Worm (Caenorhabditis elegans) whole organism, L4 larva: ENCODE results near the gene lir-3.

Experiments used
- D1046.2 ChIP-seq: fragments of 200-800 bp; sonication (Bioruptor generic); IDR thresholded peaks from 2 replicates; pipeline ENCODE4 v1.3.6; 2022; ENCODE audit warnings: missing genetic modification characterization, missing compliant biosample characterization
- F26F4.8 ChIP-seq: fragments of 200-800 bp; sonication (Bioruptor generic); conservative IDR thresholded peaks from 2 replicates; pipeline ENCODE4 v1.3.6; 2022; ENCODE audit warnings: missing genetic modification characterization, missing compliant biosample characterization
- F44E2.7 ChIP-seq: fragments of 200-800 bp; sonication (Bioruptor generic); IDR thresholded peaks from 2 replicates; pipeline ENCODE4 v2.1.2; 2022; ENCODE audit warnings: missing genetic modification characterization, missing compliant biosample characterization
- F49E8.2 ChIP-seq: sonication (generic microtip); optimal IDR thresholded peaks from 2 replicates; lab custom pipeline; 2016; ENCODE audit warnings: missing compliant biosample characterization, mild to moderate bottlenecking, missing genetic modification characterization, borderline replicate concordance
- T20F7.1 ChIP-seq: fragments of 200-800 bp; sonication (Bioruptor generic); optimal IDR thresholded peaks from 2 replicates; lab custom pipeline; 2018; ENCODE audit warnings: mild to moderate bottlenecking, missing genetic modification characterization, missing compliant biosample characterization
- T26A8.4 ChIP-seq: fragments of 200-800 bp; sonication (Bioruptor generic); IDR thresholded peaks from 2 replicates; pipeline ENCODE4 v1.3.6; 2022; ENCODE audit warnings: missing genetic modification characterization, missing compliant biosample characterization
- Y105C5A.15 ChIP-seq: fragments of 200-800 bp; sonication (Bioruptor generic); IDR thresholded peaks from 2 replicates; pipeline ENCODE4 v1.3.6; 2022; ENCODE audit warnings: missing genetic modification characterization, missing compliant biosample characterization
- Y75B8A.6 ChIP-seq: fragments of 200-800 bp; sonication (Bioruptor generic); IDR thresholded peaks from 2 replicates; pipeline ENCODE4 v1.3.6; 2022; ENCODE audit warnings: missing genetic modification reagents, missing genetic modification characterization, missing compliant biosample characterization
- ZK546.5 ChIP-seq, 2 experiments: sonication (generic microtip); optimal IDR thresholded peaks; 2 replicates each; lab custom pipeline; 2017; ENCODE audit warnings: missing biosample characterization in 2 of 2, missing genetic modification characterization in 2 of 2
- aha-1 ChIP-seq: fragments of 150-350 bp; peaks from one replicate; lab custom pipeline; 2014; ENCODE audit warnings: missing biosample characterization, missing genetic modification characterization
- arid-1 ChIP-seq: fragments of 200-800 bp; sonication (Bioruptor generic); conservative IDR thresholded peaks from 2 replicates; pipeline ENCODE4 v1.3.6; 2022; ENCODE audit warnings: missing genetic modification reagents, missing genetic modification characterization, missing compliant biosample characterization
- attf-4 ChIP-seq: sonication (generic microtip); optimal IDR thresholded peaks from 3 replicates; lab custom pipeline; 2017; ENCODE audit warnings: missing biosample characterization, missing genetic modification characterization
- ceh-28 ChIP-seq: fragments of 150-350 bp; optimal IDR thresholded peaks from 2 replicates; lab custom pipeline; 2014; ENCODE audit warnings: missing biosample characterization, missing genetic modification reagents, missing genetic modification characterization
- cey-2 ChIP-seq: sonication (generic microtip); optimal IDR thresholded peaks from 3 replicates; lab custom pipeline; 2017; ENCODE audit warnings: missing genetic modification characterization, mild to moderate bottlenecking, missing compliant biosample characterization, antibody characterized with exemption, borderline replicate concordance; ENCODE audit not compliant: insufficient read depth
- ctbp-1 ChIP-seq: fragments of 200-800 bp; sonication (Bioruptor generic); IDR thresholded peaks from 2 replicates; pipeline ENCODE4 v1.3.6; 2022; ENCODE audit warnings: missing genetic modification reagents, missing genetic modification characterization, missing compliant biosample characterization
- daf-16 ChIP-seq, 3 experiments: sonication (generic microtip); optimal IDR thresholded peaks; 2 replicates each; lab custom pipeline; 2016 to 2017; ENCODE audit warnings: missing genetic modification characterization in 3 of 3, missing genetic modification reagents in 3 of 3, mild to moderate bottlenecking in 2 of 3, missing compliant biosample characterization in 2 of 3, missing biosample characterization in 1 of 3, moderate library complexity in 1 of 3
- daf-8 ChIP-seq: fragments of 200-800 bp; sonication (Bioruptor generic); IDR thresholded peaks from 2 replicates; pipeline ENCODE4 v1.3.6; 2022; ENCODE audit warnings: missing genetic modification characterization, missing compliant biosample characterization
- dve-1 ChIP-seq: sonication (generic microtip); optimal IDR thresholded peaks from 2 replicates; lab custom pipeline; 2017; ENCODE audit warnings: antibody characterized with exemption, mild to moderate bottlenecking, missing genetic modification characterization, missing compliant biosample characterization; ENCODE audit not compliant: insufficient read depth
- fos-1 ChIP-seq: fragments of 150-350 bp; optimal IDR thresholded peaks from 2 replicates; lab custom pipeline; 2014; ENCODE audit warnings: missing biosample characterization, missing genetic modification characterization
- hlh-11 ChIP-seq: fragments of 200-800 bp; sonication (Bioruptor generic); optimal IDR thresholded peaks from 2 replicates; lab custom pipeline; 2018; ENCODE audit warnings: mild to moderate bottlenecking, missing genetic modification characterization, missing compliant biosample characterization
- jun-1 ChIP-seq: fragments of 150-350 bp; optimal IDR thresholded peaks from 2 replicates; lab custom pipeline; 2014; ENCODE audit warnings: missing biosample characterization, missing genetic modification reagents, missing genetic modification characterization
- lin-1 ChIP-seq: fragments of 200-800 bp; sonication (Bioruptor generic); IDR thresholded peaks from 2 replicates; pipeline ENCODE4 v1.3.6; 2022; ENCODE audit warnings: missing genetic modification reagents, missing genetic modification characterization, missing compliant biosample characterization
- lin-38 ChIP-seq: fragments of 200-800 bp; sonication (Bioruptor generic); IDR thresholded peaks from 2 replicates; pipeline ENCODE4 v1.3.6; 2022; ENCODE audit warnings: missing genetic modification reagents, missing genetic modification characterization, missing compliant biosample characterization
- lin-39 ChIP-seq: fragments of 150-350 bp; optimal IDR thresholded peaks from 2 replicates; lab custom pipeline; 2014; ENCODE audit warnings: missing biosample characterization, missing genetic modification reagents, missing genetic modification characterization
- lsy-2 ChIP-seq, 2 experiments: fragments of 150-350 bp in 1 of 2; sonication (generic microtip) in 1 of 2; optimal IDR thresholded peaks; 2 replicates each; lab custom pipeline; 2014 to 2017; ENCODE audit warnings: missing biosample characterization in 2 of 2, missing genetic modification characterization in 2 of 2
- madf-9 ChIP-seq: fragments of 200-800 bp; sonication (Bioruptor generic); conservative IDR thresholded peaks from 2 replicates; pipeline ENCODE4 v1.3.6; 2022; ENCODE audit warnings: missing genetic modification reagents, missing genetic modification characterization, missing compliant biosample characterization
- mdt-29 ChIP-seq: fragments of 200-800 bp; sonication (Bioruptor generic); IDR thresholded peaks from 2 replicates; pipeline ENCODE4 v1.3.6; 2022; ENCODE audit warnings: missing genetic modification reagents, missing genetic modification characterization, missing compliant biosample characterization
- mep-1 ChIP-seq: fragments of 150-350 bp; sonication (generic microtip); optimal IDR thresholded peaks from 3 replicates; lab custom pipeline; 2014; ENCODE audit warnings: missing biosample characterization, missing genetic modification characterization
- mes-2 ChIP-seq: sonication (generic microtip); optimal IDR thresholded peaks from 2 replicates; lab custom pipeline; 2016; ENCODE audit warnings: missing genotype, mild to moderate bottlenecking, missing genetic modification characterization, missing compliant biosample characterization; ENCODE audit not compliant: poor library complexity, severe bottlenecking
- mxl-2 ChIP-seq: fragments of 200-800 bp; sonication (Bioruptor generic); conservative IDR thresholded peaks from 2 replicates; pipeline ENCODE4 v1.3.6; 2022; ENCODE audit warnings: missing genetic modification reagents, missing genetic modification characterization, missing compliant biosample characterization
- nhr-10 ChIP-seq: fragments of 150-350 bp; optimal IDR thresholded peaks from 2 replicates; lab custom pipeline; 2014; ENCODE audit warnings: missing biosample characterization, missing genetic modification characterization
- nhr-102 ChIP-seq: sonication (generic microtip); optimal IDR thresholded peaks from 2 replicates; lab custom pipeline; 2016; ENCODE audit warnings: mild to moderate bottlenecking, missing genetic modification characterization, moderate library complexity, missing compliant biosample characterization
- nhr-11 ChIP-seq: fragments of 150-350 bp; optimal IDR thresholded peaks from 2 replicates; lab custom pipeline; 2014; ENCODE audit warnings: missing biosample characterization, missing genetic modification characterization
- nhr-28 ChIP-seq: fragments of 150-350 bp; optimal IDR thresholded peaks from 2 replicates; lab custom pipeline; 2014; ENCODE audit warnings: missing biosample characterization, missing genetic modification characterization
- nhr-41 ChIP-seq: fragments of 200-800 bp; sonication (Bioruptor generic); IDR thresholded peaks from 2 replicates; pipeline ENCODE4 v1.3.6; 2022; ENCODE audit warnings: missing genetic modification reagents, missing genetic modification characterization, missing compliant biosample characterization
- nhr-42 ChIP-seq: fragments of 200-800 bp; sonication (Bioruptor generic); IDR thresholded peaks from 2 replicates; pipeline ENCODE4 v1.3.6; 2022; ENCODE audit warnings: missing genetic modification characterization, missing compliant biosample characterization
- nhr-48 ChIP-seq: sonication (generic microtip); optimal IDR thresholded peaks from 2 replicates; lab custom pipeline; 2016; ENCODE audit warnings: mild to moderate bottlenecking, missing genetic modification characterization, missing compliant biosample characterization
- nhr-76 ChIP-seq: fragments of 150-350 bp; optimal IDR thresholded peaks from 2 replicates; lab custom pipeline; 2014; ENCODE audit warnings: missing biosample characterization, missing genetic modification characterization
- nhr-77 ChIP-seq: fragments of 150-350 bp; optimal IDR thresholded peaks from 2 replicates; lab custom pipeline; 2014; ENCODE audit warnings: missing biosample characterization, missing genetic modification characterization
- php-3 ChIP-seq: fragments of 200-800 bp; sonication (Bioruptor generic); IDR thresholded peaks from 2 replicates; pipeline ENCODE4 v1.3.6; 2022; ENCODE audit warnings: missing genetic modification reagents, missing genetic modification characterization, missing compliant biosample characterization
- saeg-2 ChIP-seq: fragments of 200-800 bp; sonication (Bioruptor generic); IDR thresholded peaks from 2 replicates; pipeline ENCODE4 v1.3.6; 2022; ENCODE audit warnings: missing genetic modification reagents, missing genetic modification characterization, missing compliant biosample characterization
- sdz-12 ChIP-seq: fragments of 200-800 bp; sonication (Bioruptor generic); optimal IDR thresholded peaks from 2 replicates; lab custom pipeline; 2018; ENCODE audit warnings: mild to moderate bottlenecking, missing genetic modification characterization, missing compliant biosample characterization
- snpc-1.2 ChIP-seq: fragments of 200-800 bp; sonication (Bioruptor generic); IDR thresholded peaks from 2 replicates; pipeline ENCODE4 v1.3.6; 2022; ENCODE audit warnings: missing genetic modification reagents, missing genetic modification characterization, missing compliant biosample characterization
- snpc-4 ChIP-seq: fragments of 150-350 bp; optimal IDR thresholded peaks from 2 replicates; lab custom pipeline; 2014; ENCODE audit warnings: missing biosample characterization, missing genetic modification characterization
- tra-1 ChIP-seq: fragments of 200-800 bp; sonication (Bioruptor generic); IDR thresholded peaks from 2 replicates; pipeline ENCODE4 v1.3.6; 2022; ENCODE audit warnings: missing genetic modification reagents, missing genetic modification characterization, missing compliant biosample characterization
- unc-62 ChIP-seq, 3 experiments: fragments of 150-350 bp in 1 of 3; sonication (generic microtip); optimal IDR thresholded peaks in 2 of 3; peaks in 1 of 3; 1 replicate in 1 of 3; 2 replicates in 2 of 3; lab custom pipeline; 2014 to 2017; ENCODE audit warnings: missing biosample characterization in 3 of 3, missing genetic modification characterization in 3 of 3, missing genetic modification reagents in 3 of 3, missing genotype in 1 of 3
- zfp-3 ChIP-seq: fragments of 200-800 bp; sonication (Bioruptor generic); conservative IDR thresholded peaks from 2 replicates; pipeline ENCODE4 v1.3.6; 2022; ENCODE audit warnings: missing genetic modification reagents, missing genetic modification characterization, missing compliant biosample characterization

Gene lir-3

ce11 chrII:11149866-11150685, 34.5 kb downstream of the lir-3 start:
- TF ChIP-seq lsy-2 (tag; optimal IDR thresholded peaks at IDR 0.05; lab: Kevin White, UChicago) (peak in 1 of 2 experiments; percentile 15), ZK546.5 (tag; optimal IDR thresholded peaks at IDR 0.05; lab: Kevin White, UChicago) (no peak), nhr-10 (tag; lab: Kevin White, UChicago) (peak; percentile 71), dve-1 (tag; lab: Kevin White, UChicago) (peak; percentile 69), mxl-2 (0 out of 2 replicates have a peak, but pooled peaks have one; percentile 46), nhr-102 (peak; percentile 88), lin-39 (no peak), jun-1 (tag; lab: Kevin White, UChicago) (peak; percentile 43), F49E8.2 (tag; lab: Kevin White, UChicago) (no peak), unc-62 (GFP tag; optimal IDR thresholded peaks at IDR 0.05 in 1 of 2; lab: Kevin White, UChicago) (peak; percentile 24 to 87), unc-62 (tag; optimal IDR thresholded peaks at IDR 0.05; lab: Kevin White, UChicago) (no peak), mdt-29 (GFP tag; lab: Robert Waterston, UW) (0 out of 2 replicates have a peak, but pooled peaks have one; percentile 11), daf-16 (GFP tag; optimal IDR thresholded peaks at IDR 0.05; lab: Kevin White, UChicago) (peak in 1 of 2 experiments; percentile 76), daf-16 (tag; optimal IDR thresholded peaks at IDR 0.05; lab: Kevin White, UChicago) (peak; percentile 63), mes-2 (tag; lab: Kevin White, UChicago) (peak; percentile 34), lin-38 (GFP tag; lab: Robert Waterston, UW) (peak; percentile 73), T20F7.1 (peak; percentile 59), aha-1 (tag; lab: Kevin White, UChicago) (peak; percentile 92), nhr-28 (tag; lab: Kevin White, UChicago) (no peak), attf-4 (tag; lab: Kevin White, UChicago) (no peak), cey-2 (no peak), snpc-1.2 (0 out of 2 replicates have a peak, but pooled peaks have one; percentile 31), F44E2.7 (GFP tag; lab: Robert Waterston, UW) (no peak), saeg-2 (GFP tag; lab: Robert Waterston, UW) (peak; percentile 80), tra-1 (GFP tag; lab: Robert Waterston, UW) (peak; percentile 66; the same call in 1 of the 2 replicates), arid-1 (GFP tag; lab: Robert Waterston, UW) (peak; percentile 77; the same call in 1 of the 2 replicates), ceh-28 (tag; lab: Kevin White, UChicago) (no peak), nhr-48 (tag; lab: Kevin White, UChicago) (peak; percentile 73), nhr-42 (GFP tag; lab: Robert Waterston, UW) (no peak), sdz-12 (GFP tag; lab: Kevin White, UChicago) (no peak), nhr-11 (tag; lab: Kevin White, UChicago) (no peak), lin-1 (no peak), zfp-3 (GFP tag; lab: Robert Waterston, UW) (peak; percentile 89; the same call in 1 of the 2 replicates), php-3 (GFP tag; lab: Robert Waterston, UW) (peak; percentile 86), nhr-76 (tag; lab: Kevin White, UChicago) (no peak), mep-1 (peak; percentile 79), Y75B8A.6 (peak; percentile 23; the same call in 1 of the 2 replicates), D1046.2 (GFP tag; lab: Robert Waterston, UW) (0 out of 2 replicates have a peak, but pooled peaks have one; percentile 28), nhr-77 (tag; lab: Kevin White, UChicago) (peak; percentile 98), snpc-4 (tag; lab: Kevin White, UChicago) (no peak), ctbp-1 (GFP tag; lab: Robert Waterston, UW) (0 out of 2 replicates have a peak, but pooled peaks have one; percentile 10), madf-9 (GFP tag; lab: Robert Waterston, UW) (peak; percentile 56; the same call in 1 of the 2 replicates), nhr-41 (GFP tag; lab: Robert Waterston, UW) (peak; percentile 57), Y105C5A.15 (GFP tag; lab: Robert Waterston, UW) (peak; percentile 73; the same call in 1 of the 2 replicates), daf-8 (GFP tag; lab: Robert Waterston, UW) (0 out of 2 replicates have a peak, but pooled peaks have one; percentile 65), fos-1 (tag; lab: Kevin White, UChicago) (peak; percentile 17), F26F4.8 (0 out of 2 replicates have a peak, but pooled peaks have one; percentile 40), hlh-11 (tag; lab: Kevin White, UChicago) (peak; percentile 66), T26A8.4 (GFP tag; lab: Robert Waterston, UW) (peak; percentile 91)
